Fruit fly (Drosophila melanogaster) whole organism, adult: ENCODE measurements around the gene Bicra.

ENCODE experiments used
- CG12768 ChIP-seq: fragments of 200-800 bp; sonication (Bioruptor generic); optimal IDR thresholded peaks from 2 replicates; lab custom pipeline; 2017; ENCODE audit warnings: missing biosample characterization, missing genetic modification characterization, mild to moderate bottlenecking, moderate library complexity, missing genetic modification reagents
- CG14711 ChIP-seq: fragments of 200-800 bp; sonication (Bioruptor generic); optimal IDR thresholded peaks from 2 replicates; lab custom pipeline; 2018; ENCODE audit warnings: missing biosample characterization, mild to moderate bottlenecking, missing genetic modification characterization, moderate library complexity
- CG1620 ChIP-seq: fragments of 200-800 bp; sonication (Bioruptor generic); optimal IDR thresholded peaks from 2 replicates; lab custom pipeline; 2016; ENCODE audit warnings: missing biosample characterization, missing genetic modification characterization
- CG33017 ChIP-seq: fragments of 200-800 bp; sonication (Bioruptor generic); optimal IDR thresholded peaks from 2 replicates; lab custom pipeline; 2018; ENCODE audit warnings: missing biosample characterization, mild to moderate bottlenecking, missing genetic modification characterization, moderate library complexity
- CG7045 ChIP-seq: fragments of 200-800 bp; sonication (Bioruptor generic); optimal IDR thresholded peaks from 2 replicates; lab custom pipeline; 2017; ENCODE audit warnings: missing biosample characterization, mild to moderate bottlenecking, missing genetic modification characterization
- CG7101 ChIP-seq: fragments of 200-800 bp; sonication (Bioruptor generic); optimal IDR thresholded peaks from 2 replicates; lab custom pipeline; 2018; ENCODE audit warnings: missing biosample characterization, mild to moderate bottlenecking, missing genetic modification characterization, moderate library complexity
- Crg-1 ChIP-seq: fragments of 200-800 bp; sonication (Bioruptor generic); optimal IDR thresholded peaks from 2 replicates; lab custom pipeline; 2016; ENCODE audit warnings: missing biosample characterization, missing genetic modification characterization
- bab1 ChIP-seq: fragments of 200-800 bp; sonication (Bioruptor generic); optimal IDR thresholded peaks from 3 replicates; lab custom pipeline; 2019; ENCODE audit warnings: missing biosample characterization, mild to moderate bottlenecking, missing genetic modification characterization, moderate library complexity
- cic ChIP-seq: fragments of 200-800 bp; sonication (Bioruptor generic); optimal IDR thresholded peaks from 2 replicates; lab custom pipeline; 2017; ENCODE audit warnings: missing biosample characterization, mild to moderate bottlenecking, missing genetic modification characterization, moderate library complexity
- kay ChIP-seq: fragments of 200-800 bp; sonication (Bioruptor generic); peaks from one replicate; lab custom pipeline; 2016; ENCODE audit warnings: missing biosample characterization, missing genetic modification characterization, borderline replicate concordance
- pad ChIP-seq: fragments of 200-800 bp; sonication (Bioruptor generic); optimal IDR thresholded peaks from 3 replicates; lab custom pipeline; 2017; ENCODE audit warnings: missing biosample characterization, missing genetic modification characterization, mild to moderate bottlenecking, moderate library complexity, missing genetic modification reagents
- tj ChIP-seq: fragments of 200-800 bp; sonication (Bioruptor generic); optimal IDR thresholded peaks from 3 replicates; lab custom pipeline; 2017; ENCODE audit warnings: missing biosample characterization, mild to moderate bottlenecking, missing genetic modification characterization, moderate library complexity
- toe ChIP-seq: fragments of 200-800 bp; sonication (Bioruptor generic); optimal IDR thresholded peaks from 2 replicates; lab custom pipeline; 2016; ENCODE audit warnings: missing biosample characterization, missing genetic modification characterization

DNA sequence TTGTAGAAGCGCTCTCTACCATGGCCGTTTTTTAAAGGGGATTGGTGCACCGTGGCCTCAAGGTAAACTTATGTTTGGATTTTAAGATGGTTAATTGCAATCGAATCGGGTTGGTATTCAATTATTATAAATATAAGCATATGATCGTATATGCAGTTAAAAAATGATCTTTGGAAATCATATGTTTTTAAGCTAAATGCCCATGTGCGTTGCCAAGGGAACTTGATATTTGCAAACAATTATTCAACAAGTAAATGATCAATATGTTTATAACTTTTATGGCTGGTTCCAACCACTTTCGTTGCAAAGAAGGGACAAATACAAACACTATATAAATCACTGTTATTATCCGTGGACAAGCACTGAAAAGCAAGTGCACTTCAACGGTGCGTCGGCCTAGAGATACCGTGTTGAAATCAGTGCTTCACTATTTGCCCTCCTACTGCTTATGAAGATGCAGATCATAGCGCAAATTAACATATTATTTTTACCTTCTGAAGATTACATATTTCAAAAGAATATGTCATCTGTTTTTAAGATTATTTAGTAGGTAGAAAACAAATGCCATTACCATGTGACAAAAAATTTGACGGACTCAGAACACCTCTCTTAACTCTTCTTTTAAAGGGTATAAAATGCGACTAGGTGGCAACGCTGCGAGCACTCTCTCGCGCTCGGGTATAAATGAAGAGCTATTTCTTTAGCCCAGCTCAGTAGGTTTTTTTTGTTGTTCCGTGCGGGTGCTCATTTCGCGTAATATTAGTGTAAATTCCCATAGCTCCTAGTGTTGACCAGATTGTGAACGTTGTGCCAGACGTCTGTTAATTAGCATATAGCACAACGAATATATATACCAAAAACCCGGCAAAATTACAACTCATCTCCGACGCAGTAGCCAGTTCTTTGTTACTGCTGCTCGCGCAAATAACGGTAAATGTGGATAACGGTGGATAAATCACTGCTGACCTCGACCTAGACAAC is 94.9 kb downstream of the Bicra start, which contains the start of gene rdog:
- no peak for TF ChIP-seq kay (GFP tag; lab: Kevin White, UChicago)
- peak; percentile 77 for TF ChIP-seq CG33017
- TF ChIP-seq Crg-1 (GFP tag; lab: Kevin White, UChicago): peak; percentile 65
- peak; percentile 86 for TF ChIP-seq CG12768 (GFP tag; lab: Kevin White, UChicago)
- TF ChIP-seq CG14711 (tag; lab: Kevin White, UChicago): peak; percentile 63
- TF ChIP-seq cic (GFP tag; lab: Kevin White, UChicago): peak; percentile 74
- peak; percentile 82 for TF ChIP-seq CG7045 (GFP tag; lab: Kevin White, UChicago)
- TF ChIP-seq CG1620: peak; percentile 62
- TF ChIP-seq tj (GFP tag; lab: Kevin White, UChicago): peak; percentile 59
- peak; percentile 80 for TF ChIP-seq CG7101 (tag; lab: Kevin White, UChicago)
- peak; percentile 73 for TF ChIP-seq pad (GFP tag; lab: Kevin White, UChicago)
- TF ChIP-seq bab1 (GFP tag; lab: Kevin White, UChicago): peak; percentile 80
- no peak for TF ChIP-seq toe
